Worm (Caenorhabditis elegans) whole organism, young adult: ENCODE data around the gene C44B12.6.
A peak's percentile ranks its signal among the peaks of the same experiment; 100 is the strongest.

ENCODE experiments used
- F10E7.11 ChIP-seq: sonication (generic microtip); optimal IDR thresholded peaks from 2 replicates; lab custom pipeline; 2017; ENCODE audit warnings: mild to moderate bottlenecking, missing genetic modification characterization, moderate library complexity, missing compliant biosample characterization
- F22D6.2 ChIP-seq: sonication (generic microtip); optimal IDR thresholded peaks from 2 replicates; lab custom pipeline; 2016; ENCODE audit warnings: mild to moderate bottlenecking, missing genetic modification characterization, missing compliant biosample characterization
- F23B12.7 ChIP-seq: sonication (generic microtip); optimal IDR thresholded peaks from 2 replicates; lab custom pipeline; 2017; ENCODE audit warnings: missing genetic modification characterization, mild to moderate bottlenecking, missing compliant biosample characterization, antibody characterized with exemption, moderate library complexity; ENCODE audit not compliant: insufficient read depth
- F52B5.7 ChIP-seq: sonication (generic microtip); optimal IDR thresholded peaks from 2 replicates; lab custom pipeline; 2016; ENCODE audit warnings: mild to moderate bottlenecking, missing genetic modification characterization, missing compliant biosample characterization
- K11D2.4 ChIP-seq: fragments of 200-800 bp; sonication (Bioruptor generic); IDR thresholded peaks from 2 replicates; pipeline ENCODE4 v1.3.6; 2022; ENCODE audit warnings: missing genetic modification reagents, missing genetic modification characterization, missing compliant biosample characterization
- cebp-2 ChIP-seq: fragments of 200-800 bp; sonication (Bioruptor generic); IDR thresholded peaks from 2 replicates; pipeline ENCODE4 v1.3.6; 2022; ENCODE audit warnings: missing genetic modification characterization, missing compliant biosample characterization
- ceh-27 ChIP-seq: fragments of 200-800 bp; sonication (Bioruptor generic); optimal IDR thresholded peaks from 2 replicates; lab custom pipeline; 2018; ENCODE audit warnings: mild to moderate bottlenecking, missing genetic modification characterization, moderate library complexity, missing compliant biosample characterization
- ceh-58 ChIP-seq: fragments of 200-800 bp; sonication (Bioruptor generic); IDR thresholded peaks from 2 replicates; pipeline ENCODE4 v1.3.6; 2022; ENCODE audit warnings: missing genetic modification characterization, missing compliant biosample characterization
- dox-1 ChIP-seq: fragments of 200-800 bp; sonication (Bioruptor generic); IDR thresholded peaks from 2 replicates; pipeline ENCODE4 v1.3.6; 2022; ENCODE audit warnings: missing genetic modification reagents, missing genetic modification characterization, missing compliant biosample characterization
- dpl-1 ChIP-seq: fragments of 150-350 bp; optimal IDR thresholded peaks from 2 replicates; lab custom pipeline; 2014; ENCODE audit warnings: missing biosample characterization, missing genetic modification reagents, missing genetic modification characterization
- egl-18 ChIP-seq: fragments of 200-800 bp; sonication (Bioruptor generic); IDR thresholded peaks from 2 replicates; pipeline ENCODE4 v1.3.6; 2022; ENCODE audit warnings: missing genetic modification reagents, missing genetic modification characterization, missing compliant biosample characterization
- egrh-3 ChIP-seq: fragments of 200-800 bp; sonication (Bioruptor generic); IDR thresholded peaks from 2 replicates; pipeline ENCODE4 v1.3.6; 2022; ENCODE audit warnings: missing genetic modification reagents, missing genetic modification characterization, missing compliant biosample characterization
- ets-4 ChIP-seq: fragments of 200-800 bp; sonication (Bioruptor generic); optimal IDR thresholded peaks from 2 replicates; lab custom pipeline; 2018; ENCODE audit warnings: mild to moderate bottlenecking, missing genetic modification characterization, missing compliant biosample characterization
- hmg-1.2 ChIP-seq: fragments of 200-800 bp; sonication (Bioruptor generic); IDR thresholded peaks from 2 replicates; pipeline ENCODE4 v1.3.6; 2022; ENCODE audit warnings: missing genetic modification reagents, missing genetic modification characterization, missing compliant biosample characterization
- hrde-1 ChIP-seq: sonication (generic microtip); optimal IDR thresholded peaks from 2 replicates; lab custom pipeline; 2016; ENCODE audit warnings: missing genetic modification characterization, mild to moderate bottlenecking, missing compliant biosample characterization, moderate library complexity, missing genotype, missing genetic modification reagents, borderline replicate concordance
- hsf-1 ChIP-seq: fragments of 200-800 bp; sonication (Bioruptor generic); IDR thresholded peaks from 2 replicates; pipeline ENCODE4 v1.3.6; 2022; ENCODE audit warnings: missing genetic modification reagents, missing genetic modification characterization, missing compliant biosample characterization
- madf-6 ChIP-seq: fragments of 200-800 bp; sonication (Bioruptor generic); IDR thresholded peaks from 2 replicates; pipeline ENCODE4 v1.3.6; 2022; ENCODE audit warnings: missing genetic modification reagents, missing genetic modification characterization, missing compliant biosample characterization
- nfyb-1 ChIP-seq: fragments of 200-800 bp; sonication (Bioruptor generic); IDR thresholded peaks from 2 replicates; pipeline ENCODE4 v1.3.6; 2022; ENCODE audit warnings: missing genetic modification reagents, missing genetic modification characterization, missing compliant biosample characterization
- nhr-80 ChIP-seq: sonication (generic microtip); optimal IDR thresholded peaks from 2 replicates; lab custom pipeline; 2016; ENCODE audit warnings: missing genetic modification characterization, missing compliant biosample characterization
- nhr-90 ChIP-seq: sonication (generic microtip); optimal IDR thresholded peaks from 2 replicates; lab custom pipeline; 2016; ENCODE audit warnings: missing genotype, mild to moderate bottlenecking, missing genetic modification characterization, missing compliant biosample characterization
- pha-4 ChIP-seq: fragments of 150-350 bp; sonication (generic microtip); optimal IDR thresholded peaks from 2 replicates; lab custom pipeline; 2014; ENCODE audit warnings: missing biosample characterization, missing genetic modification reagents, missing genetic modification characterization
- rec-8 ChIP-seq, 2 experiments: sonication (generic microtip); optimal IDR thresholded peaks; 2 replicates each; lab custom pipeline; 2016; ENCODE audit warnings: mild to moderate bottlenecking in 2 of 2, missing genetic modification characterization in 2 of 2, missing genetic modification reagents in 2 of 2, missing genotype in 2 of 2, missing biosample characterization in 1 of 2, missing compliant biosample characterization in 1 of 2, moderate library complexity in 1 of 2
- rpc-1 ChIP-seq, 2 experiments: fragments of 150-350 bp in 1 of 2; sonication (generic microtip) in 1 of 2; optimal IDR thresholded peaks; 2 replicates each; lab custom pipeline; 2014 to 2018; ENCODE audit warnings: missing biosample characterization in 1 of 2, missing genetic modification characterization in 1 of 2, missing genetic modification reagents in 1 of 2, missing genotype in 1 of 2
- tbp1 ChIP-seq: fragments of 200-800 bp; sonication (Bioruptor generic); optimal IDR thresholded peaks from 2 replicates; lab custom pipeline; 2018; ENCODE audit warnings: mild to moderate bottlenecking, missing genetic modification characterization, missing compliant biosample characterization
- xnd-1 ChIP-seq: sonication (generic microtip); optimal IDR thresholded peaks from 2 replicates; lab custom pipeline; 2016; ENCODE audit warnings: missing genotype, missing genetic modification reagents, missing genetic modification characterization, missing compliant biosample characterization
- zfh-2 ChIP-seq: fragments of 200-800 bp; sonication (Bioruptor generic); conservative IDR thresholded peaks from 2 replicates; pipeline ENCODE4 v1.3.6; 2022; ENCODE audit warnings: missing genetic modification reagents, missing genetic modification characterization, missing compliant biosample characterization
- ztf-18 ChIP-seq: sonication (generic microtip); optimal IDR thresholded peaks from 2 replicates; lab custom pipeline; 2016; ENCODE audit warnings: missing genotype, mild to moderate bottlenecking, missing genetic modification characterization, missing compliant biosample characterization
- ztf-25 ChIP-seq: fragments of 200-800 bp; sonication (Bioruptor generic); IDR thresholded peaks from 2 replicates; pipeline ENCODE4 v1.3.6; 2022; ENCODE audit warnings: missing genetic modification reagents, missing genetic modification characterization, missing compliant biosample characterization
- ztf-6 ChIP-seq: fragments of 200-800 bp; sonication (Bioruptor generic); IDR thresholded peaks from 2 replicates; pipeline ENCODE4 v1.3.6; 2022; ENCODE audit warnings: missing genetic modification reagents, missing genetic modification characterization, missing compliant biosample characterization

C44B12.6 gene

DNA sequence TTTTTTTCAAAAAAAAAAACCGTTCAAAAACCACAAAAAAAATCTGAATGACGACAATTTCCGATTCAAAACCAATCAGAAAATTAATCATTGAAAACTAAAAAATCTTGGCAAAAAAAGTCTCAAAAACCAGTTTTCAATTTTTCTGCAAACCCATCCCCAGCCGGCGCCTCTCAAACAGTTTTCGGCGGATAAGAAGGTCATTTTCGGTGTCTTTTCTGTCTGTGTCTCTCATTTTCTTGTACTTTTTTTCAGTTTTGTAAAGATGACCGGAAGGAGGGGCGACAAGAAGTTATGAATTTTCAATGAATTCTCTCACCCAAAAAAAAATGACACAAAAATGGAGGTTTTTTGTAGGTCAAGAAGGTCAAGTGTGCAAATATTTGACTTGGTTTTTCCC is 18.6 kb upstream of the C44B12.6 start:
- TF ChIP-seq nhr-90 (tag; lab: Kevin White, UChicago), result no peak
- peak; percentile 29; the same call in 1 of the 2 replicates for TF ChIP-seq hmg-1.2 (GFP tag; lab: Robert Waterston, UW)
- TF ChIP-seq K11D2.4 (GFP tag; lab: Robert Waterston, UW), result no peak

ce11 chrIV:1153695-1154094 is 17.1 kb upstream of the C44B12.6 start:
- TF ChIP-seq hsf-1 (GFP tag; lab: Robert Waterston, UW), result peak; percentile 92
- TF ChIP-seq, all 124 proteins: peak for 1; not testable (repeated sequence) for 123

- TF ChIP-seq madf-6 (GFP tag; lab: Robert Waterston, UW) (no peak), pha-4 (tag; lab: Kevin White, UChicago) (no peak), nhr-80 (tag; lab: Kevin White, UChicago) (peak; percentile 39), rpc-1 (optimal IDR thresholded peaks at IDR 0.05; lab: Kevin White, UChicago) (peak; percentile 8), rpc-1 (tag; optimal IDR thresholded peaks at IDR 0.05; lab: Kevin White, UChicago) (peak; percentile 61), rec-8 (tag; optimal IDR thresholded peaks at IDR 0.05; lab: Kevin White, UChicago) (no peak), ztf-18 (tag; lab: Kevin White, UChicago) (no peak), xnd-1 (tag; lab: Kevin White, UChicago) (no peak), hsf-1 (GFP tag; lab: Robert Waterston, UW) (no peak), F10E7.11 (tag; lab: Kevin White, UChicago) (no peak), dpl-1 (GFP tag; lab: Kevin White, UChicago) (no peak), F52B5.7 (no peak), K11D2.4 (GFP tag; lab: Robert Waterston, UW) (no peak), tbp1 (GFP tag; lab: Kevin White, UChicago) (peak; percentile 42), ceh-58 (GFP tag; lab: Robert Waterston, UW) (no peak), dox-1 (GFP tag; lab: Robert Waterston, UW) (no peak), F22D6.2 (tag; lab: Kevin White, UChicago) (no peak), egrh-3 (GFP tag; lab: Robert Waterston, UW) (no peak), ceh-27 (GFP tag; lab: Kevin White, UChicago) (no peak)
These were observed 12.0 kb upstream of the C44B12.6 start for ce11 chrIV:1148425-1149151.

- no peak for TF ChIP-seq egl-18
- TF ChIP-seq nhr-80 (tag; lab: Kevin White, UChicago), result peak; percentile 71
- no peak for TF ChIP-seq F23B12.7 (tag; lab: Kevin White, UChicago)
These were observed 11.0 kb upstream of the C44B12.6 start for ce11 chrIV:1147594-1147993.

DNA sequence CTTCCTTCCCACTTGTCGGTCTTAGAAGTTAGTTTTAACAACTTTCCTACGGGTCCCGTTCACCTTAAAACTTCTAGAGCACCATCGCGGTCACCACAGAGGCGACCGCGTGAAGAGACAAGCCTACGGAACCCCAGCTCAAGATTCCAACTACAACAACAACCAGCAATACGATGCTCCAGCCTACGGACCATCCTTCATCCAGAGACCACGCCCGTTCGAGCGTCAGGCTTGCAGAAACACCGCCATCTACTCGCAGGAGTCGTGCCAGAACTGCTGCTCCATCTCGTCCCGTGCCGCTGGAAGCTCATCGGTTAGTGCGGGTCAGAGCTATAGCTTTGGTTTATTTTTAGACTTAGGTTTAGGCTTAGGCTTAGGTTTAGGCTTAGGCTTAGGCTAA is 8.7 kb downstream of the C44B12.6 start:
- TF ChIP-seq ets-4 (GFP tag; lab: Kevin White, UChicago), result no peak
- TF ChIP-seq zfh-2 (GFP tag; lab: Robert Waterston, UW), result peak; percentile 90
- peak; percentile 38; the same call in 1 of the 2 replicates for TF ChIP-seq nfyb-1 (GFP tag; lab: Robert Waterston, UW)
- TF ChIP-seq ztf-6 (GFP tag; lab: Robert Waterston, UW), result no peak
- peak; percentile 32; the same call in 1 of the 2 replicates for TF ChIP-seq egrh-3 (GFP tag; lab: Robert Waterston, UW)
- no peak for TF ChIP-seq hrde-1
- TF ChIP-seq, all 124 proteins: peak for 3

- peak; percentile 52; the same call in 1 of the 2 replicates for TF ChIP-seq zfh-2 (GFP tag; lab: Robert Waterston, UW)
- 0 out of 2 replicates have a peak, but pooled peaks have one; percentile 29 for TF ChIP-seq cebp-2 (GFP tag; lab: Robert Waterston, UW)
- no peak for TF ChIP-seq ztf-25 (GFP tag; lab: Robert Waterston, UW)
- TF ChIP-seq, all 124 proteins: peak for 2
These were observed 10.1 kb downstream of the C44B12.6 start, which contains the start of gene perm-2 for ce11 chrIV:1126490-1126889. Gene perm-2 (plus strand): TSS chrIV:1126790.
